Fruit fly (Drosophila melanogaster): ENCODE measurements around the gene CG31454.

CG31454 gene

DNA sequence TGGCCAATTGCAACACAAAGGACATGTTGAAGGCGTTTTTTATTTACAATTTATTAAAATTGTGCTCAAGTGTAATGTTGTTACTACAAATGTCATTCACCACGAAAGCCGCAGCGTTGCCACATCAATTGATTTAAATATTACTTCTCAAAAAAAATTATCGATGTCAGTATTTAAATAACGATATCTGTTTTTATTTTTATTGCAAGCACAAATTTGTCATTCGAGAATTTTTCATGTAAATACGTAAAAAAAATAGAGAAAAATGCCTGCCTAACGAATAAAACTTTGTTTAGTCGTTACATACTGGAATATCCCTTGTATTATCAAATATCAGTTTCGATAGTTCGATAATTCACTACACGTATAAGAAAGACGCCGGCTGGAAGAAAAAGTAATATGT, 41.0 kb downstream of the CG31454 start, which contains the start of the genes mRpS18A and CG31460:
Gene mRpS18A, minus strand, starts transcription at position 110 of the 403 bp plus-strand sequence.
Gene CG31460, plus strand, starts transcription at position 190 of the 403 bp plus-strand sequence.
- TF ChIP-seq CG17801 (GFP tag; optimal IDR thresholded peaks at IDR 0.05; ENCODE audit: partially characterized antibody): no peak

DNA sequence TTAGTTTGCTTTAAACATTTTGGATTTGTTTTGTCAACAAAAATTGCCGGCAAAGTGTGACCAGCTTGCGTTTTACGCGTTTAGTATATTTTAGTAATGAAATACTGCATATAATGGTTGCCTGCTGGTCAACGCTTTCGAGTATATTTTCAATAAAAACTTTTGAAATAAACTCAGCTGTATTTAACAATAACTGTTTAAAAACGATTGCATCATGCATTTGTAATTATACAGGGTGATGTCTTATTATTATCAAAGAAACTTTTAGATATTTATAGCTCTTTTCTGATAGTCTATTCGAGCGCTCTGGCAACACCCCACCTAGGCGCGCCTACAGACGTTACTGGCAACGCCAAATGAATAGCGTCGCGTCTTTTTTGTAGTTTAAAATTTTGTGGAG, 42.3 kb downstream of the CG31454 start, which contains the start of gene Cenp-C:
Gene Cenp-C, plus strand, starts transcription at position 332 of the 400 bp plus-strand sequence.
- peak; percentile 17 for TF ChIP-seq CG17801 (GFP tag; optimal IDR thresholded peaks at IDR 0.05; ENCODE audit: partially characterized antibody)
